Worm (Caenorhabditis elegans) whole organism, L3 larva: Measurements from ENCODE around the gene Y42G9A.2.

Source experiments
- nfya-1 ChIP-seq: sonication (generic microtip); optimal IDR thresholded peaks from 2 replicates; lab custom pipeline; 2017; ENCODE audit warnings: missing genetic modification characterization, mild to moderate bottlenecking, missing compliant biosample characterization, antibody characterized with exemption, moderate library complexity; ENCODE audit not compliant: insufficient read depth
- unc-39 ChIP-seq: sonication (generic microtip); optimal IDR thresholded peaks from 4 replicates; lab custom pipeline; 2017; ENCODE audit warnings: missing biosample characterization, missing genetic modification characterization
- unc-62 ChIP-seq: fragments of 150-350 bp; sonication (generic microtip); optimal IDR thresholded peaks from 4 replicates; lab custom pipeline; 2014; ENCODE audit warnings: missing biosample characterization, missing genetic modification reagents, missing genetic modification characterization

ce11 chrIII:6138457-6138856 lies 9.5 kb upstream of the Y42G9A.2 start:
- TF ChIP-seq nfya-1 (tag; lab: Kevin White, UChicago) (peak; percentile 26), unc-62 (GFP tag; lab: Kevin White, UChicago) (no peak), unc-39 (tag; lab: Kevin White, UChicago) (no peak)
